Fruit fly (Drosophila melanogaster) whole organism, embryonic: ENCODE results near the gene Slip1.

ENCODE experiments used
- CG10209 ChIP-seq: fragments of 200-800 bp; sonication (Bioruptor generic); optimal IDR thresholded peaks from 3 replicates; lab custom pipeline; 2017; ENCODE audit warnings: missing biosample characterization, mild to moderate bottlenecking, missing genetic modification characterization, missing genetic modification reagents
- CG10543 ChIP-seq: fragments of 200-800 bp; sonication (Bioruptor generic); optimal IDR thresholded peaks from 3 replicates; lab custom pipeline; 2017; ENCODE audit warnings: missing biosample characterization, mild to moderate bottlenecking, missing genetic modification characterization, moderate library complexity
- CG10565 ChIP-seq: fragments of 200-800 bp; sonication (Bioruptor generic); optimal IDR thresholded peaks from 3 replicates; lab custom pipeline; 2016; ENCODE audit warnings: missing biosample characterization, mild to moderate bottlenecking, missing genetic modification characterization
- CG10654 ChIP-seq: fragments of 200-800 bp; sonication (Bioruptor generic); optimal IDR thresholded peaks from 2 replicates; lab custom pipeline; 2016; ENCODE audit warnings: missing biosample characterization, missing genetic modification characterization
- CG12071 ChIP-seq: fragments of 200-800 bp; sonication (Bioruptor generic); optimal IDR thresholded peaks from 3 replicates; lab custom pipeline; 2018; ENCODE audit warnings: missing biosample characterization, mild to moderate bottlenecking, missing genetic modification characterization
- CG12155 ChIP-seq: fragments of 200-800 bp; sonication (Bioruptor generic); optimal IDR thresholded peaks from 3 replicates; lab custom pipeline; 2016; ENCODE audit warnings: missing biosample characterization, missing genetic modification characterization
- CG12744 ChIP-seq: fragments of 200-800 bp; sonication (Bioruptor generic); optimal IDR thresholded peaks from 2 replicates; lab custom pipeline; 2016; ENCODE audit warnings: missing biosample characterization, missing genetic modification characterization
- CG13624 ChIP-seq: fragments of 200-800 bp; sonication (Bioruptor generic); optimal IDR thresholded peaks from 2 replicates; lab custom pipeline; 2016; ENCODE audit warnings: missing biosample characterization, missing genetic modification characterization
- CG15514 ChIP-seq: fragments of 200-800 bp; sonication (Bioruptor generic); optimal IDR thresholded peaks from 3 replicates; lab custom pipeline; 2017; ENCODE audit warnings: missing biosample characterization, missing genetic modification characterization, mild to moderate bottlenecking, moderate library complexity, missing genetic modification reagents
- CG17802 ChIP-seq: fragments of 200-800 bp; sonication (Bioruptor generic); optimal IDR thresholded peaks from 2 replicates; lab custom pipeline; 2018; ENCODE audit warnings: missing biosample characterization, mild to moderate bottlenecking, missing genetic modification characterization, moderate library complexity
- CG1832 ChIP-seq: fragments of 200-800 bp; sonication (Bioruptor generic); optimal IDR thresholded peaks from 2 replicates; lab custom pipeline; 2017; ENCODE audit warnings: missing biosample characterization, mild to moderate bottlenecking, missing genetic modification characterization, inconsistent platforms
- CG3163 ChIP-seq: fragments of 200-800 bp; sonication (Bioruptor generic); optimal IDR thresholded peaks from 3 replicates; lab custom pipeline; 2016; ENCODE audit warnings: missing biosample characterization, missing genetic modification characterization
- CG3281 ChIP-seq: fragments of 200-800 bp; sonication (Bioruptor generic); optimal IDR thresholded peaks from 3 replicates; lab custom pipeline; 2017; ENCODE audit warnings: missing biosample characterization, mild to moderate bottlenecking, missing genetic modification characterization
- CG33557 ChIP-seq: fragments of 200-800 bp; sonication (Bioruptor generic); optimal IDR thresholded peaks from 2 replicates; lab custom pipeline; 2019; ENCODE audit warnings: missing biosample characterization, mild to moderate bottlenecking, missing genetic modification characterization, moderate library complexity
- CG42726 ChIP-seq: fragments of 200-800 bp; sonication (Bioruptor generic); IDR thresholded peaks from 2 replicates; pipeline ENCODE4 v1.3.6; 2022; ENCODE audit warnings: missing biosample characterization, missing genetic modification characterization; ENCODE audit not compliant: partially characterized antibody
- CG4424 ChIP-seq: fragments of 200-800 bp; sonication (Bioruptor generic); optimal IDR thresholded peaks from 3 replicates; lab custom pipeline; 2016; ENCODE audit warnings: missing biosample characterization, missing genetic modification characterization
- CG6272 ChIP-seq: fragments of 200-800 bp; sonication (Bioruptor generic); IDR thresholded peaks from 2 replicates; pipeline ENCODE4 v1.3.6; 2022; ENCODE audit warnings: missing biosample characterization, missing genetic modification characterization
- CG6854 ChIP-seq: fragments of 200-800 bp; sonication (Bioruptor generic); optimal IDR thresholded peaks from 3 replicates; lab custom pipeline; 2017; ENCODE audit warnings: missing biosample characterization, mild to moderate bottlenecking, missing genetic modification characterization
- CG8388 ChIP-seq: fragments of 200-800 bp; sonication (Bioruptor generic); optimal IDR thresholded peaks from 2 replicates; lab custom pipeline; 2019; ENCODE audit warnings: missing biosample characterization, mild to moderate bottlenecking, missing genetic modification characterization, moderate library complexity
- CG9876 ChIP-seq: fragments of 200-800 bp; sonication (Bioruptor generic); optimal IDR thresholded peaks from 2 replicates; lab custom pipeline; 2016; ENCODE audit warnings: missing biosample characterization, missing genetic modification characterization
- Chrac-16 ChIP-seq: fragments of 200-800 bp; sonication (Bioruptor generic); optimal IDR thresholded peaks from 3 replicates; lab custom pipeline; 2016; ENCODE audit warnings: missing biosample characterization, missing genetic modification characterization
- CoRest ChIP-seq: fragments of 200-800 bp; sonication (Bioruptor generic); optimal IDR thresholded peaks from 3 replicates; lab custom pipeline; 2018; ENCODE audit warnings: missing biosample characterization, mild to moderate bottlenecking, missing genetic modification characterization, moderate library complexity
- D19A ChIP-seq: fragments of 200-800 bp; optimal IDR thresholded peaks from 3 replicates; lab custom pipeline; 2019; ENCODE audit warnings: missing biosample characterization, mild to moderate bottlenecking, missing genetic modification characterization, moderate library complexity
- Dbx ChIP-seq: fragments of 200-800 bp; sonication (Bioruptor generic); IDR thresholded peaks from 3 replicates; pipeline ENCODE4 v1.3.6; 2022; ENCODE audit warnings: missing biosample characterization, missing genetic modification characterization
- Doc3 ChIP-seq: fragments of 200-800 bp; sonication (Bioruptor generic); IDR thresholded peaks from 3 replicates; pipeline ENCODE4 v1.3.6; 2022; ENCODE audit warnings: missing biosample characterization, missing genetic modification characterization; ENCODE audit not compliant: partially characterized antibody
- Eip74EF ChIP-seq, 2 experiments: fragments of 200-800 bp in 1 of 2; fragments of >200 bp in 1 of 2; sonication (Bioruptor generic) in 1 of 2; optimal IDR thresholded peaks; 2 replicates each; lab custom pipeline; 2017 to 2019; ENCODE audit warnings: missing biosample characterization in 2 of 2, missing genetic modification characterization in 2 of 2, mild to moderate bottlenecking in 1 of 2, moderate library complexity in 1 of 2
- Gug ChIP-seq: fragments of 200-800 bp; sonication (Bioruptor generic); IDR thresholded peaks from 4 replicates; pipeline ENCODE4 v1.3.6; 2022; ENCODE audit warnings: missing biosample characterization, missing genetic modification characterization
- Mrtf ChIP-seq: fragments of 200-800 bp; sonication (Bioruptor generic); IDR thresholded peaks from 3 replicates; pipeline ENCODE4 v1.3.6; 2022; ENCODE audit warnings: missing biosample characterization, missing genetic modification characterization
- Oli ChIP-seq: fragments of 200-800 bp; sonication (Bioruptor generic); optimal IDR thresholded peaks from 2 replicates; lab custom pipeline; 2018; ENCODE audit warnings: missing biosample characterization, mild to moderate bottlenecking, missing genetic modification characterization, moderate library complexity
- Rx ChIP-seq: fragments of 200-800 bp; sonication (Bioruptor generic); IDR thresholded peaks from 2 replicates; pipeline ENCODE4 v1.3.6; 2022; ENCODE audit warnings: missing biosample characterization, missing genetic modification characterization
- Stat92E ChIP-seq, 3 experiments: fragments of >200 bp in 2 of 3; fragments of 200-800 bp in 1 of 3; sonication (Bioruptor generic) in 1 of 3; optimal IDR thresholded peaks; 2 replicates each; lab custom pipeline; 2017 to 2019; ENCODE audit warnings: missing biosample characterization in 3 of 3, missing genetic modification characterization in 3 of 3, mild to moderate bottlenecking in 1 of 3, moderate library complexity in 1 of 3
- Xbp1 ChIP-seq: fragments of 200-800 bp; sonication (Bioruptor generic); optimal IDR thresholded peaks from 3 replicates; lab custom pipeline; 2016; ENCODE audit warnings: missing biosample characterization, mild to moderate bottlenecking, missing genetic modification characterization
- Xrp1 ChIP-seq: fragments of 200-800 bp; sonication (Bioruptor generic); IDR thresholded peaks from 2 replicates; pipeline ENCODE4 v1.3.6; 2022; ENCODE audit warnings: missing biosample characterization, missing genetic modification characterization
- ap ChIP-seq: fragments of 200-800 bp; sonication (Bioruptor generic); IDR thresholded peaks from 2 replicates; pipeline ENCODE4 v1.3.6; 2022; ENCODE audit warnings: missing biosample characterization, missing genetic modification characterization
- br ChIP-seq: fragments of >200 bp; optimal IDR thresholded peaks from 2 replicates; lab custom pipeline; 2017
- da ChIP-seq: fragments of 200-800 bp; sonication (Bioruptor generic); optimal IDR thresholded peaks from 2 replicates; lab custom pipeline; 2016; ENCODE audit warnings: missing biosample characterization, missing genetic modification characterization
- en ChIP-seq: fragments of 200-800 bp; sonication (Bioruptor generic); optimal IDR thresholded peaks from 2 replicates; lab custom pipeline; 2016; ENCODE audit warnings: missing biosample characterization, missing genetic modification characterization
- fd102C ChIP-seq: fragments of 200-800 bp; sonication (Bioruptor generic); optimal IDR thresholded peaks from 2 replicates; lab custom pipeline; 2018; ENCODE audit warnings: missing biosample characterization, mild to moderate bottlenecking, missing genetic modification characterization, moderate library complexity
- fu2 ChIP-seq: fragments of 200-800 bp; sonication (Bioruptor generic); optimal IDR thresholded peaks from 2 replicates; lab custom pipeline; 2016; ENCODE audit warnings: missing biosample characterization, missing genetic modification characterization
- gem ChIP-seq: fragments of 200-800 bp; sonication (Bioruptor generic); optimal IDR thresholded peaks from 2 replicates; lab custom pipeline; 2019; ENCODE audit warnings: missing biosample characterization, mild to moderate bottlenecking, missing genetic modification characterization, moderate library complexity
- kay ChIP-seq: fragments of 200-800 bp; sonication (Bioruptor generic); optimal IDR thresholded peaks from 2 replicates; lab custom pipeline; 2016; ENCODE audit warnings: missing biosample characterization, missing genetic modification characterization
- lab ChIP-seq: fragments of 200-800 bp; sonication (Bioruptor generic); optimal IDR thresholded peaks from 3 replicates; lab custom pipeline; 2017; ENCODE audit warnings: missing biosample characterization, missing genetic modification characterization, mild to moderate bottlenecking, moderate library complexity, missing genetic modification reagents
- lmd ChIP-seq: fragments of 200-800 bp; sonication (Bioruptor generic); IDR thresholded peaks from 2 replicates; pipeline ENCODE4 v1.3.6; 2022; ENCODE audit warnings: missing biosample characterization, missing genetic modification characterization
- lov ChIP-seq, 2 experiments: fragments of 200-800 bp in 1 of 2; fragments of >200 bp in 1 of 2; sonication (Bioruptor generic) in 1 of 2; IDR thresholded peaks in 1 of 2; optimal IDR thresholded peaks in 1 of 2; 2 replicates in 1 of 2; 3 replicates in 1 of 2; pipeline versions ENCODE4 v1.3.6 to Lab custom; 2017 to 2022; ENCODE audit warnings: missing biosample characterization in 1 of 2, missing genetic modification characterization in 1 of 2
- mam ChIP-seq: fragments of 200-800 bp; sonication (Bioruptor generic); optimal IDR thresholded peaks from 3 replicates; lab custom pipeline; 2016; ENCODE audit warnings: missing biosample characterization, missing genetic modification characterization
- mirr ChIP-seq: fragments of 200-800 bp; sonication (Bioruptor generic); optimal IDR thresholded peaks from 3 replicates; lab custom pipeline; 2018; ENCODE audit warnings: missing biosample characterization, mild to moderate bottlenecking, missing genetic modification characterization
- onecut ChIP-seq: fragments of 200-800 bp; sonication (Bioruptor generic); IDR thresholded peaks from 2 replicates; pipeline ENCODE4 v1.3.6; 2022; ENCODE audit warnings: missing biosample characterization, missing genetic modification characterization
- tin ChIP-seq: fragments of 200-800 bp; sonication (Bioruptor generic); optimal IDR thresholded peaks from 3 replicates; lab custom pipeline; 2016; ENCODE audit warnings: missing biosample characterization, missing genetic modification characterization
- twi ChIP-seq: fragments of 200-800 bp; optimal IDR thresholded peaks from 2 replicates; lab custom pipeline; 2019; ENCODE audit warnings: missing biosample characterization, mild to moderate bottlenecking, missing genetic modification characterization, moderate library complexity
- zf30C ChIP-seq: fragments of 200-800 bp; sonication (Bioruptor generic); optimal IDR thresholded peaks from 3 replicates; lab custom pipeline; 2018; ENCODE audit warnings: missing biosample characterization, mild to moderate bottlenecking, missing genetic modification characterization

Slip1 gene

DNA sequence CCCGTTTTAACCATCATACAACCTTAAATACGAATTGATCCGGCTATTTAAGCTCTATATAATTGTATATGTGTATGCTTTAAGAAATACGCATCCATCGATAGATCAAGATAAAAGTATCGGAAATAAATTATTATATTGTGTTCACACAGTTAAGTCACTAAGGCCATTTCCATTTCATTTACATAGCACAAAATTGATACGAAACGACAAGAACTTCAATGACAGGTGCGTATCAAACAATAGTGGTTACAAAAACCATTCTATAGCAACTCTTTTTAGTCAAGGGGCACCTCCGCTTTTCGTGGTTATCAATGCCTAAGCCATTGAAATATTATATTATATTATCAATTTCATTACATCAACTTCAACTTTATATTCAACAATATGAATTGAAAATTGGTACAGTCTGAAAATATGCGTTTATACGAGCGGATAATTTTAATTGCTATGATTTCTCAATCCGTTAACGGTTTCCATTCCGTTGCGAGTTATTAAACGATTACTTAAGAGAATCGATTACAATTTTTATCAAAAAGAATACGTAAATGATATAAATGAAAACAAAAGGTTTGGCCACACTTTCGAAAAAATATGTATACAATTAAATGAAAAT lies at the start of gene Slip1, which contains the start of gene CG46466 (continued):
- no peak for TF ChIP-seq CG8388
- no peak for TF ChIP-seq fu2 (GFP tag; lab: Kevin White, UChicago)
- no peak for TF ChIP-seq CG10543 (GFP tag; lab: Kevin White, UChicago)
- no peak for TF ChIP-seq kay
- TF ChIP-seq CG13624 (GFP tag; lab: Kevin White, UChicago), result no peak
- TF ChIP-seq lab (GFP tag; lab: Kevin White, UChicago), result no peak
- TF ChIP-seq CG3163 (GFP tag; lab: Kevin White, UChicago), result no peak
- no peak for TF ChIP-seq CG10654 (GFP tag; lab: Kevin White, UChicago)
- peak; percentile 36 for TF ChIP-seq twi (tag; lab: Kevin White, UChicago)
- peak; percentile 59 for TF ChIP-seq CoRest (tag; lab: Kevin White, UChicago)
- TF ChIP-seq br (lab: Kevin White, UChicago), result no peak
- TF ChIP-seq CG10565 (GFP tag; lab: Kevin White, UChicago), result no peak
- peak; percentile 57 for TF ChIP-seq gem (tag; lab: Kevin White, UChicago)
- no peak for TF ChIP-seq CG9876 (GFP tag; lab: Kevin White, UChicago)
- TF ChIP-seq CG12744 (GFP tag; lab: Kevin White, UChicago), result no peak
- peak; percentile 28 for TF ChIP-seq Xbp1 (GFP tag; lab: Kevin White, UChicago)
- TF ChIP-seq onecut, result no peak
- peak; percentile 96 for TF ChIP-seq CG17802
- no peak for TF ChIP-seq lmd
- no peak for TF ChIP-seq CG6854 (GFP tag; lab: Kevin White, UChicago)
- no peak for TF ChIP-seq Dbx
- peak; percentile 27 for TF ChIP-seq CG4424 (GFP tag; lab: Kevin White, UChicago)
- no peak for TF ChIP-seq Mrtf (GFP tag; lab: Robert Waterston, UW)
- no peak for TF ChIP-seq Stat92E (GFP tag; optimal IDR thresholded peaks at IDR 0.05; lab: Kevin White, UChicago)
- no peak for TF ChIP-seq CG1832 (GFP tag; lab: Kevin White, UChicago)
- TF ChIP-seq D19A (tag; lab: Kevin White, UChicago), result peak; percentile 36
- no peak for TF ChIP-seq tin
- no peak for TF ChIP-seq CG6272 (GFP tag; lab: Robert Waterston, UW)
- TF ChIP-seq Rx (GFP tag; lab: Robert Waterston, UW), result no peak
- peak; percentile 13 for TF ChIP-seq CG12155 (GFP tag; lab: Kevin White, UChicago)
- no peak for TF ChIP-seq Doc3 (GFP tag; lab: Robert Waterston, UW)
- TF ChIP-seq Chrac-16 (GFP tag; lab: Kevin White, UChicago), result peak; percentile 7
- no peak for TF ChIP-seq lov (optimal IDR thresholded peaks at IDR 0.05; lab: Kevin White, UChicago)
- TF ChIP-seq lov (GFP tag; IDR thresholded peaks at IDR 0.05; lab: Robert Waterston, UW), result no peak
- peak; percentile 29 for TF ChIP-seq CG33557 (GFP tag; lab: Kevin White, UChicago)
- no peak for TF ChIP-seq da (GFP tag; lab: Kevin White, UChicago)
- TF ChIP-seq zf30C (GFP tag; lab: Kevin White, UChicago), result no peak
- TF ChIP-seq CG42726 (GFP tag; lab: Robert Waterston, UW), result no peak
- no peak for TF ChIP-seq CG15514 (GFP tag; lab: Kevin White, UChicago)
- no peak for TF ChIP-seq mirr (GFP tag; lab: Kevin White, UChicago)
- TF ChIP-seq Xrp1 (GFP tag; lab: Robert Waterston, UW), result no peak
- TF ChIP-seq mam (GFP tag; lab: Kevin White, UChicago), result peak; percentile 9
- TF ChIP-seq fd102C, result no peak
- no peak for TF ChIP-seq en
- no peak for TF ChIP-seq CG3281 (GFP tag; lab: Kevin White, UChicago)
- no peak for TF ChIP-seq CG10209
- no peak for TF ChIP-seq ap (GFP tag; lab: Robert Waterston, UW)
- TF ChIP-seq Eip74EF (GFP tag; optimal IDR thresholded peaks at IDR 0.05; lab: Kevin White, UChicago), result peak in 1 of 2 experiments; percentile 62
- TF ChIP-seq CG12071 (GFP tag; lab: Kevin White, UChicago), result no peak
- no peak for TF ChIP-seq Gug (GFP tag; lab: Robert Waterston, UW)
- no peak for TF ChIP-seq Oli
